Fruit fly (Drosophila melanogaster) whole organism, pupa: ENCODE measurements around the gene CG45075.

ENCODE experiments used
- CG10348 ChIP-seq: fragments of 200-800 bp; sonication (Bioruptor generic); IDR thresholded peaks from 2 replicates; pipeline ENCODE4 v1.3.6; 2022; ENCODE audit warnings: missing biosample characterization, missing genetic modification characterization
- CG12605 ChIP-seq: fragments of 200-800 bp; sonication (Bioruptor generic); IDR thresholded peaks from 2 replicates; pipeline ENCODE4 v1.3.6; 2022; ENCODE audit warnings: missing biosample characterization, missing genetic modification characterization
- CG13204 ChIP-seq: fragments of 200-800 bp; sonication (Bioruptor generic); optimal IDR thresholded peaks from 2 replicates; lab custom pipeline; 2018; ENCODE audit warnings: missing biosample characterization, mild to moderate bottlenecking, missing genetic modification characterization, moderate library complexity
- CG14655 ChIP-seq: fragments of 200-800 bp; sonication (Bioruptor generic); optimal IDR thresholded peaks from 3 replicates; lab custom pipeline; 2017; ENCODE audit warnings: mild to moderate bottlenecking, missing biosample characterization, missing genetic modification reagents, missing genetic modification characterization
- CG15710 ChIP-seq: fragments of 200-800 bp; sonication (Bioruptor generic); optimal IDR thresholded peaks from 2 replicates; lab custom pipeline; 2018; ENCODE audit warnings: missing biosample characterization, mild to moderate bottlenecking, missing genetic modification characterization, moderate library complexity
- CG17806 ChIP-seq: fragments of 200-800 bp; sonication (Bioruptor generic); optimal IDR thresholded peaks from 2 replicates; lab custom pipeline; 2018; ENCODE audit warnings: missing biosample characterization, mild to moderate bottlenecking, missing genetic modification characterization, moderate library complexity
- CG32121 ChIP-seq: fragments of 200-800 bp; sonication (Bioruptor generic); IDR thresholded peaks from 2 replicates; pipeline ENCODE4 v1.3.6; 2022; ENCODE audit warnings: missing biosample characterization, missing genetic modification characterization
- CG34367 ChIP-seq: fragments of 200-800 bp; sonication (Bioruptor generic); optimal IDR thresholded peaks from 2 replicates; lab custom pipeline; 2018; ENCODE audit warnings: missing biosample characterization, mild to moderate bottlenecking, missing genetic modification characterization
- CG4496 ChIP-seq: fragments of 200-800 bp; sonication (Bioruptor generic); IDR thresholded peaks from 3 replicates; pipeline ENCODE4 v1.3.6; 2022; ENCODE audit warnings: missing biosample characterization, missing genetic modification characterization
- CG8159 ChIP-seq: fragments of 200-800 bp; sonication (Bioruptor generic); optimal IDR thresholded peaks from 3 replicates; lab custom pipeline; 2018; ENCODE audit warnings: missing biosample characterization, mild to moderate bottlenecking, missing genetic modification characterization, moderate library complexity
- CG8301 ChIP-seq: fragments of 200-800 bp; sonication (Bioruptor generic); optimal IDR thresholded peaks from 2 replicates; lab custom pipeline; 2018; ENCODE audit warnings: missing biosample characterization, mild to moderate bottlenecking, missing genetic modification characterization
- CG9948 ChIP-seq: fragments of 200-800 bp; sonication (Bioruptor generic); optimal IDR thresholded peaks from 2 replicates; lab custom pipeline; 2018; ENCODE audit warnings: missing biosample characterization, mild to moderate bottlenecking, missing genetic modification characterization, moderate library complexity
- D1 ChIP-seq: fragments of 200-800 bp; sonication (Bioruptor generic); optimal IDR thresholded peaks from 2 replicates; lab custom pipeline; 2018; ENCODE audit warnings: missing biosample characterization, mild to moderate bottlenecking, missing genetic modification characterization, moderate library complexity
- EcR ChIP-seq: fragments of 200-800 bp; sonication (Bioruptor generic); optimal IDR thresholded peaks from 3 replicates; lab custom pipeline; 2019; ENCODE audit warnings: missing biosample characterization, missing genetic modification characterization, mild to moderate bottlenecking, moderate library complexity, missing genetic modification reagents
- Ets98B ChIP-seq: fragments of 200-800 bp; sonication (Bioruptor generic); IDR thresholded peaks from 2 replicates; pipeline ENCODE4 v1.3.6; 2022; ENCODE audit warnings: missing biosample characterization, missing genetic modification characterization
- Pif1A ChIP-seq: fragments of 200-800 bp; sonication (Bioruptor generic); optimal IDR thresholded peaks from 3 replicates; lab custom pipeline; 2016; ENCODE audit warnings: missing biosample characterization, missing genetic modification characterization
- Pif1B ChIP-seq: fragments of 200-800 bp; sonication (Bioruptor generic); optimal IDR thresholded peaks from 3 replicates; lab custom pipeline; 2016; ENCODE audit warnings: missing biosample characterization, missing genetic modification characterization
- Snoo ChIP-seq: fragments of 200-800 bp; sonication (Bioruptor generic); optimal IDR thresholded peaks from 3 replicates; lab custom pipeline; 2017; ENCODE audit warnings: missing biosample characterization, mild to moderate bottlenecking, missing genetic modification characterization, inconsistent platforms
- fd96Ca ChIP-seq: fragments of 200-800 bp; sonication (Bioruptor generic); IDR thresholded peaks from 3 replicates; pipeline ENCODE4 v1.3.6; 2022; ENCODE audit warnings: missing biosample characterization, missing genetic modification characterization
- gl ChIP-seq: fragments of 200-800 bp; sonication (Bioruptor generic); optimal IDR thresholded peaks from 2 replicates; lab custom pipeline; 2018; ENCODE audit warnings: missing biosample characterization, mild to moderate bottlenecking, missing genetic modification characterization
- rn ChIP-seq: fragments of 200-800 bp; sonication (Bioruptor generic); IDR thresholded peaks from 2 replicates; pipeline ENCODE4 v1.3.6; 2022; ENCODE audit warnings: missing biosample characterization, missing genetic modification characterization

CG45075 gene

dm6 chr2L:6099270-6099644 is 8.0 kb downstream of the CG45075 start:
- TF ChIP-seq CG17806 (no peak), Ets98B (GFP tag; lab: Robert Waterston, UW) (no peak), CG15710 (tag; lab: Kevin White, UChicago) (no peak), fd96Ca (GFP tag; lab: Robert Waterston, UW) (no peak), gl (tag; lab: Kevin White, UChicago) (no peak), CG14655 (GFP tag; lab: Kevin White, UChicago) (no peak), CG10348 (GFP tag; lab: Robert Waterston, UW) (no peak), CG8159 (tag; lab: Kevin White, UChicago) (no peak), Snoo (no peak), EcR (GFP tag; lab: Kevin White, UChicago) (no peak), Pif1A (GFP tag; lab: Kevin White, UChicago) (no peak), CG13204 (no peak), CG32121 (GFP tag; lab: Robert Waterston, UW) (no peak), rn (GFP tag; lab: Robert Waterston, UW) (no peak)

- TF ChIP-seq CG8159 (tag; lab: Kevin White, UChicago) (no peak), CG9948 (tag; lab: Kevin White, UChicago) (no peak), Ets98B (GFP tag; lab: Robert Waterston, UW) (peak; percentile 51; the same call in 1 of the 2 replicates), CG32121 (GFP tag; lab: Robert Waterston, UW) (no peak), Snoo (no peak), CG10348 (GFP tag; lab: Robert Waterston, UW) (no peak), CG4496 (GFP tag; lab: Robert Waterston, UW) (peak; percentile 57; the same call in 2 of the 3 replicates), Pif1A (GFP tag; lab: Kevin White, UChicago) (peak; percentile 27), fd96Ca (GFP tag; lab: Robert Waterston, UW) (no peak), CG14655 (GFP tag; lab: Kevin White, UChicago) (no peak), Pif1B (GFP tag; lab: Kevin White, UChicago) (peak; percentile 11), CG13204 (peak; percentile 13), gl (tag; lab: Kevin White, UChicago) (no peak), CG17806 (no peak), CG12605 (GFP tag; lab: Robert Waterston, UW) (peak; percentile 58; the same call in 1 of the 2 replicates), rn (GFP tag; lab: Robert Waterston, UW) (no peak), EcR (GFP tag; lab: Kevin White, UChicago) (peak; percentile 87), CG8301 (tag; lab: Kevin White, UChicago) (peak; percentile 35), CG34367 (peak; percentile 18), D1 (tag; lab: Kevin White, UChicago) (no peak), CG15710 (tag; lab: Kevin White, UChicago) (peak; percentile 13)
These were observed 9.0 kb downstream of the CG45075 start, which contains the start of gene stai for dm6 chr2L:6100202-6100689. Gene stai, plus strand, starts transcription at chr2L:6100377.

- no peak for TF ChIP-seq Snoo
- TF ChIP-seq CG34367 = no peak
- no peak for TF ChIP-seq CG14655 (GFP tag; lab: Kevin White, UChicago)
- no peak for TF ChIP-seq CG32121 (GFP tag; lab: Robert Waterston, UW)
These were observed 18.2 kb downstream of the CG45075 start for dm6 chr2L:6109313-6109847.

- TF ChIP-seq CG12605 (GFP tag; lab: Robert Waterston, UW) (no peak), CG8301 (tag; lab: Kevin White, UChicago) (no peak), gl (tag; lab: Kevin White, UChicago) (no peak), Snoo (no peak), Ets98B (GFP tag; lab: Robert Waterston, UW) (no peak), CG32121 (GFP tag; lab: Robert Waterston, UW) (no peak), Pif1B (GFP tag; lab: Kevin White, UChicago) (no peak), Pif1A (GFP tag; lab: Kevin White, UChicago) (no peak), fd96Ca (GFP tag; lab: Robert Waterston, UW) (no peak), rn (GFP tag; lab: Robert Waterston, UW) (no peak), CG34367 (no peak), CG8159 (tag; lab: Kevin White, UChicago) (no peak)
These were observed 19.6 kb downstream of the CG45075 start for dm6 chr2L:6110781-6111180.

- no peak for TF ChIP-seq CG15710 (tag; lab: Kevin White, UChicago)
- no peak for TF ChIP-seq CG10348 (GFP tag; lab: Robert Waterston, UW)
- TF ChIP-seq CG14655 (GFP tag; lab: Kevin White, UChicago) = no peak
- no peak for TF ChIP-seq CG13204
- TF ChIP-seq Pif1B (GFP tag; lab: Kevin White, UChicago) = no peak
- TF ChIP-seq CG17806 = no peak
- TF ChIP-seq Pif1A (GFP tag; lab: Kevin White, UChicago) = no peak
These were observed 27.0 kb downstream of the CG45075 start, which contains the start of gene CG31642 for dm6 chr2L:6118212-6118611. Gene CG31642, plus strand, starts transcription at chr2L:6118512.

- TF ChIP-seq gl (tag; lab: Kevin White, UChicago) (no peak), CG14655 (GFP tag; lab: Kevin White, UChicago) (no peak), CG9948 (tag; lab: Kevin White, UChicago) (peak; percentile 45), EcR (GFP tag; lab: Kevin White, UChicago) (no peak), CG4496 (GFP tag; lab: Robert Waterston, UW) (peak; percentile 79), CG17806 (peak; percentile 60), CG12605 (GFP tag; lab: Robert Waterston, UW) (no peak), D1 (tag; lab: Kevin White, UChicago) (peak; percentile 82), CG32121 (GFP tag; lab: Robert Waterston, UW) (peak; percentile 38; the same call in 1 of the 2 replicates), Pif1A (GFP tag; lab: Kevin White, UChicago) (no peak), Snoo (no peak), rn (GFP tag; lab: Robert Waterston, UW) (no peak), CG34367 (peak; percentile 41), CG8159 (tag; lab: Kevin White, UChicago) (peak; percentile 59), CG15710 (tag; lab: Kevin White, UChicago) (peak; percentile 54)
These were observed 33.6 kb downstream of the CG45075 start, which contains the start of gene Arpc4 for dm6 chr2L:6124815-6125214. Gene Arpc4, plus strand, starts transcription at chr2L:6125132.
